Fruit fly (Drosophila melanogaster): ENCODE measurements around the gene escl.
A peak's percentile ranks its signal among the peaks of the same experiment; 100 is the strongest.

The escl gene

dm6 chr2L:12021193-12021592 is 30.5 kb downstream of the escl start (continued):
- TF ChIP-seq CG33557 (GFP tag; optimal IDR thresholded peaks at IDR 0.05) (peak; percentile 81), CG14965 (GFP tag; optimal IDR thresholded peaks at IDR 0.05; ENCODE audit: borderline replicate concordance) (peak; percentile 7), vfl (GFP tag; optimal IDR thresholded peaks at IDR 0.05) (no peak), CG6813 (GFP tag; optimal IDR thresholded peaks at IDR 0.05) (peak; percentile 90), Sox102F (GFP tag; optimal IDR thresholded peaks at IDR 0.05) (peak; percentile 77), ATbp (GFP tag; optimal IDR thresholded peaks at IDR 0.05) (peak; percentile 93), D19A (tag; optimal IDR thresholded peaks at IDR 0.05) (peak; percentile 27), CG2129 (GFP tag; IDR thresholded peaks at IDR 0.05; ENCODE audit: partially characterized antibody) (no peak), so (GFP tag; IDR thresholded peaks at IDR 0.05) (peak; percentile 7; the same call in 2 of the 3 replicates), CG34376 (GFP tag; optimal IDR thresholded peaks at IDR 0.05) (peak; percentile 40), Max (GFP tag; optimal IDR thresholded peaks at IDR 0.05) (peak; percentile 48), CG7987 (GFP tag; optimal IDR thresholded peaks at IDR 0.05) (peak; percentile 91), sob (GFP tag; IDR thresholded peaks at IDR 0.05) (peak; percentile 60; the same call in 1 of the 2 replicates), sc (optimal IDR thresholded peaks at IDR 0.05) (no peak), sc (GFP tag; optimal IDR thresholded peaks at IDR 0.05) (peak; percentile 80), hbn (GFP tag; IDR thresholded peaks at IDR 0.05; ENCODE audit: partially characterized antibody) (no peak), Antp (GFP tag; optimal IDR thresholded peaks at IDR 0.05) (no peak), grau (tag; optimal IDR thresholded peaks at IDR 0.05) (peak; percentile 60), HLHmδ (GFP tag; optimal IDR thresholded peaks at IDR 0.05) (peak; percentile 52), CG1603 (tag; optimal IDR thresholded peaks at IDR 0.05) (peak; percentile 69), CG10147 (GFP tag; optimal IDR thresholded peaks at IDR 0.05) (peak; percentile 34), chif (GFP tag; optimal IDR thresholded peaks at IDR 0.05) (peak; percentile 7 to 40), corto (GFP tag; optimal IDR thresholded peaks at IDR 0.05) (no peak), tap (tag; optimal IDR thresholded peaks at IDR 0.05) (peak; percentile 41), psq (GFP tag; optimal IDR thresholded peaks at IDR 0.05) (peak; percentile 46), crp (GFP tag; optimal IDR thresholded peaks at IDR 0.05) (no peak), Bdp1 (GFP tag; optimal IDR thresholded peaks at IDR 0.05) (peak; percentile 51), Ets65A (GFP tag) (no peak), CG12236 (GFP tag; optimal IDR thresholded peaks at IDR 0.05) (peak; percentile 63), CG4854 (GFP tag; optimal IDR thresholded peaks at IDR 0.05) (peak; percentile 46), Opbp (GFP tag; IDR thresholded peaks at IDR 0.05; ENCODE audit: partially characterized antibody) (no peak), CG4424 (GFP tag; optimal IDR thresholded peaks at IDR 0.05) (no peak), Ada2b (GFP tag; IDR thresholded peaks at IDR 0.05) (peak; percentile 19; the same call in 1 of the 2 replicates), kay (GFP tag; optimal IDR thresholded peaks at IDR 0.05) (peak; percentile 35), CG13296 (GFP tag; optimal IDR thresholded peaks at IDR 0.05) (peak; percentile 65), btn (GFP tag; optimal IDR thresholded peaks at IDR 0.05) (no peak), CG7556 (GFP tag; optimal IDR thresholded peaks at IDR 0.05) (peak; percentile 75), CrebB (tag; optimal IDR thresholded peaks at IDR 0.05) (peak; percentile 82), CG3847 (GFP tag; IDR thresholded peaks at IDR 0.05) (no peak), sima (GFP tag; optimal IDR thresholded peaks at IDR 0.05) (no peak), Blimp-1 (GFP tag; optimal IDR thresholded peaks at IDR 0.05) (peak; percentile 76), z (GFP tag; IDR thresholded peaks at IDR 0.05) (0 out of 3 replicates have a peak, but pooled peaks have one; percentile 27), prd (optimal IDR thresholded peaks at IDR 0.05) (no peak), prd (GFP tag; IDR thresholded peaks at IDR 0.05) (peak; percentile 51; the same call in 2 of the 3 replicates), CG10654 (GFP tag; optimal IDR thresholded peaks at IDR 0.05) (peak; percentile 23), CG10543 (GFP tag; optimal IDR thresholded peaks at IDR 0.05) (peak; percentile 80), HmgZ (tag; optimal IDR thresholded peaks at IDR 0.05) (peak; percentile 60), CG9817 (tag; optimal IDR thresholded peaks at IDR 0.05) (peak; percentile 29), dpn (GFP tag; optimal IDR thresholded peaks at IDR 0.05) (peak; percentile 32 to 53), B-H1 (GFP tag; IDR thresholded peaks at IDR 0.05) (peak; percentile 11; the same call in 1 of the 3 replicates)

Measured in whole organism, embryonic.